Worm (Caenorhabditis elegans) whole organism, L4 larva: ENCODE results near the gene ptp-5.2.
A peak's percentile ranks its signal among the peaks of the same experiment; 100 is the strongest.

Source experiments
- F26F4.8 ChIP-seq: fragments of 200-800 bp; sonication (Bioruptor generic); conservative IDR thresholded peaks from 2 replicates; pipeline ENCODE4 v1.3.6; 2022; ENCODE audit warnings: missing genetic modification characterization, missing compliant biosample characterization
- F37D6.2 ChIP-seq: sonication (generic microtip); optimal IDR thresholded peaks from 2 replicates; lab custom pipeline; 2016; ENCODE audit warnings: mild to moderate bottlenecking, missing genetic modification characterization, missing compliant biosample characterization
- F49E8.2 ChIP-seq: sonication (generic microtip); optimal IDR thresholded peaks from 2 replicates; lab custom pipeline; 2016; ENCODE audit warnings: missing compliant biosample characterization, mild to moderate bottlenecking, missing genetic modification characterization, borderline replicate concordance
- Y5F2A.4 ChIP-seq: fragments of 200-800 bp; sonication (Bioruptor generic); optimal IDR thresholded peaks from 2 replicates; lab custom pipeline; 2018; ENCODE audit warnings: mild to moderate bottlenecking, missing genetic modification characterization, missing compliant biosample characterization
- Y75B8A.6 ChIP-seq: fragments of 200-800 bp; sonication (Bioruptor generic); IDR thresholded peaks from 2 replicates; pipeline ENCODE4 v1.3.6; 2022; ENCODE audit warnings: missing genetic modification reagents, missing genetic modification characterization, missing compliant biosample characterization
- aha-1 ChIP-seq: fragments of 150-350 bp; peaks from one replicate; lab custom pipeline; 2014; ENCODE audit warnings: missing biosample characterization, missing genetic modification characterization
- aly-2 ChIP-seq: sonication (generic microtip); optimal IDR thresholded peaks from 2 replicates; lab custom pipeline; 2018; ENCODE audit warnings: missing biosample characterization, missing genetic modification characterization
- ama-1 ChIP-seq: fragments of 150-350 bp; optimal IDR thresholded peaks from 2 replicates; lab custom pipeline; 2014; ENCODE audit warnings: inconsistent platforms, mixed read lengths
- attf-4 ChIP-seq: sonication (generic microtip); optimal IDR thresholded peaks from 3 replicates; lab custom pipeline; 2017; ENCODE audit warnings: missing biosample characterization, missing genetic modification characterization
- ceh-20 ChIP-seq: fragments of 200-800 bp; sonication (Bioruptor generic); IDR thresholded peaks from 2 replicates; pipeline ENCODE4 v1.3.6; 2022; ENCODE audit warnings: missing genetic modification reagents, missing genetic modification characterization, missing compliant biosample characterization
- ceh-28 ChIP-seq: fragments of 150-350 bp; optimal IDR thresholded peaks from 2 replicates; lab custom pipeline; 2014; ENCODE audit warnings: missing biosample characterization, missing genetic modification reagents, missing genetic modification characterization
- ceh-62 ChIP-seq: sonication (generic microtip); optimal IDR thresholded peaks from 2 replicates; lab custom pipeline; 2017; ENCODE audit warnings: missing biosample characterization, missing genetic modification characterization
- ces-1 ChIP-seq: fragments of 150-350 bp; sonication (generic microtip); optimal IDR thresholded peaks from 4 replicates; lab custom pipeline; 2014; ENCODE audit warnings: missing biosample characterization, missing genetic modification reagents, missing genetic modification characterization
- ctbp-1 ChIP-seq: fragments of 200-800 bp; sonication (Bioruptor generic); IDR thresholded peaks from 2 replicates; pipeline ENCODE4 v1.3.6; 2022; ENCODE audit warnings: missing genetic modification reagents, missing genetic modification characterization, missing compliant biosample characterization
- daf-12 ChIP-seq: fragments of 150-350 bp; optimal IDR thresholded peaks from 2 replicates; lab custom pipeline; 2014; ENCODE audit warnings: missing biosample characterization, missing genetic modification reagents, missing genetic modification characterization
- daf-16 ChIP-seq, 3 experiments: sonication (generic microtip); optimal IDR thresholded peaks; 2 replicates each; lab custom pipeline; 2016 to 2017; ENCODE audit warnings: missing genetic modification characterization in 3 of 3, missing genetic modification reagents in 3 of 3, mild to moderate bottlenecking in 2 of 3, missing compliant biosample characterization in 2 of 3, missing biosample characterization in 1 of 3, moderate library complexity in 1 of 3
- daf-8 ChIP-seq: fragments of 200-800 bp; sonication (Bioruptor generic); IDR thresholded peaks from 2 replicates; pipeline ENCODE4 v1.3.6; 2022; ENCODE audit warnings: missing genetic modification characterization, missing compliant biosample characterization
- dmd-6 ChIP-seq: fragments of 200-800 bp; sonication (Bioruptor generic); IDR thresholded peaks from 2 replicates; pipeline ENCODE4 v1.3.6; 2022; ENCODE audit warnings: missing genetic modification reagents, missing genetic modification characterization, missing compliant biosample characterization
- dmd-8 ChIP-seq: fragments of 200-800 bp; sonication (Bioruptor generic); IDR thresholded peaks from 2 replicates; pipeline ENCODE4 v1.3.6; 2022; ENCODE audit warnings: missing genetic modification characterization, missing compliant biosample characterization
- dmd-9 ChIP-seq: fragments of 200-800 bp; sonication (Bioruptor generic); IDR thresholded peaks from 2 replicates; pipeline ENCODE4 v1.3.6; 2022; ENCODE audit warnings: missing genetic modification reagents, missing genetic modification characterization, missing compliant biosample characterization
- egl-43 ChIP-seq: fragments of 200-800 bp; sonication (Bioruptor generic); IDR thresholded peaks from 2 replicates; pipeline ENCODE4 v1.3.6; 2022; ENCODE audit warnings: missing genetic modification reagents, missing genetic modification characterization, missing compliant biosample characterization
- fkh-10 ChIP-seq: fragments of 150-350 bp; optimal IDR thresholded peaks from 2 replicates; lab custom pipeline; 2014; ENCODE audit warnings: missing biosample characterization, missing genetic modification reagents, missing genetic modification characterization
- gei-8 ChIP-seq: fragments of 200-800 bp; sonication (Bioruptor generic); optimal IDR thresholded peaks from 2 replicates; lab custom pipeline; 2018; ENCODE audit warnings: mild to moderate bottlenecking, missing genetic modification characterization, missing compliant biosample characterization
- hif-1 ChIP-seq, 2 experiments: sonication (generic microtip); optimal IDR thresholded peaks; 2 replicates each; lab custom pipeline; 2016 to 2017; ENCODE audit warnings: missing compliant biosample characterization in 2 of 2, missing genetic modification characterization in 2 of 2, missing genetic modification reagents in 2 of 2, missing genotype in 2 of 2, mild to moderate bottlenecking in 1 of 2
- lim-7 ChIP-seq: fragments of 200-800 bp; sonication (Bioruptor generic); IDR thresholded peaks from 2 replicates; pipeline ENCODE4 v1.3.6; 2022; ENCODE audit warnings: missing genetic modification characterization, missing compliant biosample characterization
- lin-1 ChIP-seq: fragments of 200-800 bp; sonication (Bioruptor generic); IDR thresholded peaks from 2 replicates; pipeline ENCODE4 v1.3.6; 2022; ENCODE audit warnings: missing genetic modification reagents, missing genetic modification characterization, missing compliant biosample characterization
- lin-15B ChIP-seq: fragments of 150-350 bp; sonication (generic microtip); optimal IDR thresholded peaks from 3 replicates; lab custom pipeline; 2014; ENCODE audit warnings: missing biosample characterization, missing genetic modification characterization
- lin-38 ChIP-seq: fragments of 200-800 bp; sonication (Bioruptor generic); IDR thresholded peaks from 2 replicates; pipeline ENCODE4 v1.3.6; 2022; ENCODE audit warnings: missing genetic modification reagents, missing genetic modification characterization, missing compliant biosample characterization
- lin-39 ChIP-seq: fragments of 150-350 bp; optimal IDR thresholded peaks from 2 replicates; lab custom pipeline; 2014; ENCODE audit warnings: missing biosample characterization, missing genetic modification reagents, missing genetic modification characterization
- lir-3 ChIP-seq: sonication (generic microtip); optimal IDR thresholded peaks from 2 replicates; lab custom pipeline; 2016; ENCODE audit warnings: mild to moderate bottlenecking, missing genetic modification characterization, missing compliant biosample characterization
- lsy-2 ChIP-seq, 2 experiments: fragments of 150-350 bp in 1 of 2; sonication (generic microtip) in 1 of 2; optimal IDR thresholded peaks; 2 replicates each; lab custom pipeline; 2014 to 2017; ENCODE audit warnings: missing biosample characterization in 2 of 2, missing genetic modification characterization in 2 of 2
- madf-9 ChIP-seq: fragments of 200-800 bp; sonication (Bioruptor generic); conservative IDR thresholded peaks from 2 replicates; pipeline ENCODE4 v1.3.6; 2022; ENCODE audit warnings: missing genetic modification reagents, missing genetic modification characterization, missing compliant biosample characterization
- mdt-29 ChIP-seq: fragments of 200-800 bp; sonication (Bioruptor generic); IDR thresholded peaks from 2 replicates; pipeline ENCODE4 v1.3.6; 2022; ENCODE audit warnings: missing genetic modification reagents, missing genetic modification characterization, missing compliant biosample characterization
- mep-1 ChIP-seq: fragments of 150-350 bp; sonication (generic microtip); optimal IDR thresholded peaks from 3 replicates; lab custom pipeline; 2014; ENCODE audit warnings: missing biosample characterization, missing genetic modification characterization
- mxl-3 ChIP-seq: fragments of 200-800 bp; sonication (Bioruptor generic); optimal IDR thresholded peaks from 2 replicates; lab custom pipeline; 2018; ENCODE audit warnings: mild to moderate bottlenecking, missing genetic modification characterization, missing compliant biosample characterization
- nhr-102 ChIP-seq: sonication (generic microtip); optimal IDR thresholded peaks from 2 replicates; lab custom pipeline; 2016; ENCODE audit warnings: mild to moderate bottlenecking, missing genetic modification characterization, moderate library complexity, missing compliant biosample characterization
- nhr-11 ChIP-seq: fragments of 150-350 bp; optimal IDR thresholded peaks from 2 replicates; lab custom pipeline; 2014; ENCODE audit warnings: missing biosample characterization, missing genetic modification characterization
- nhr-28 ChIP-seq: fragments of 150-350 bp; optimal IDR thresholded peaks from 2 replicates; lab custom pipeline; 2014; ENCODE audit warnings: missing biosample characterization, missing genetic modification characterization
- nhr-48 ChIP-seq: sonication (generic microtip); optimal IDR thresholded peaks from 2 replicates; lab custom pipeline; 2016; ENCODE audit warnings: mild to moderate bottlenecking, missing genetic modification characterization, missing compliant biosample characterization
- nhr-76 ChIP-seq: fragments of 150-350 bp; optimal IDR thresholded peaks from 2 replicates; lab custom pipeline; 2014; ENCODE audit warnings: missing biosample characterization, missing genetic modification characterization
- nhr-77 ChIP-seq: fragments of 150-350 bp; optimal IDR thresholded peaks from 2 replicates; lab custom pipeline; 2014; ENCODE audit warnings: missing biosample characterization, missing genetic modification characterization
- saeg-2 ChIP-seq: fragments of 200-800 bp; sonication (Bioruptor generic); IDR thresholded peaks from 2 replicates; pipeline ENCODE4 v1.3.6; 2022; ENCODE audit warnings: missing genetic modification reagents, missing genetic modification characterization, missing compliant biosample characterization
- set-16 ChIP-seq: fragments of 200-800 bp; sonication (Bioruptor generic); IDR thresholded peaks from 2 replicates; pipeline ENCODE4 v1.3.6; 2022; ENCODE audit warnings: missing genetic modification reagents, missing genetic modification characterization, missing compliant biosample characterization
- skn-1 ChIP-seq: fragments of 150-350 bp; optimal IDR thresholded peaks from 2 replicates; lab custom pipeline; 2014; ENCODE audit warnings: missing biosample characterization, missing genetic modification characterization
- spr-3 ChIP-seq: fragments of 200-800 bp; sonication (Bioruptor generic); optimal IDR thresholded peaks from 2 replicates; lab custom pipeline; 2018; ENCODE audit warnings: mild to moderate bottlenecking, missing genetic modification characterization, missing compliant biosample characterization
- unc-130 ChIP-seq: sonication (generic microtip); optimal IDR thresholded peaks from 2 replicates; lab custom pipeline; 2016; ENCODE audit warnings: missing genetic modification reagents, missing genetic modification characterization, missing compliant biosample characterization
- unc-62 ChIP-seq, 3 experiments: fragments of 150-350 bp in 1 of 3; sonication (generic microtip); optimal IDR thresholded peaks in 2 of 3; peaks in 1 of 3; 1 replicate in 1 of 3; 2 replicates in 2 of 3; lab custom pipeline; 2014 to 2017; ENCODE audit warnings: missing biosample characterization in 3 of 3, missing genetic modification characterization in 3 of 3, missing genetic modification reagents in 3 of 3, missing genotype in 1 of 3
- zip-2 ChIP-seq: fragments of 150-350 bp; optimal IDR thresholded peaks from 2 replicates; lab custom pipeline; 2014; ENCODE audit warnings: missing biosample characterization, missing genetic modification characterization
- ztf-11 ChIP-seq: fragments of 150-350 bp; optimal IDR thresholded peaks from 2 replicates; lab custom pipeline; 2014; ENCODE audit warnings: missing biosample characterization, missing genetic modification characterization

Gene ptp-5.2

ce11 chrIV:14793900-14794624, 33.3 kb upstream of the ptp-5.2 start (continued):
- TF ChIP-seq nhr-11 (tag; lab: Kevin White, UChicago) (peak; percentile 22), unc-130 (GFP tag; lab: Kevin White, UChicago) (no peak), F26F4.8 (GFP tag; lab: Robert Waterston, UW) (no peak), nhr-28 (tag; lab: Kevin White, UChicago) (peak; percentile 53), ces-1 (no peak), ceh-62 (tag; lab: Kevin White, UChicago) (no peak), daf-12 (tag; lab: Kevin White, UChicago) (no peak), lim-7 (GFP tag; lab: Robert Waterston, UW) (no peak), dmd-9 (no peak), attf-4 (tag; lab: Kevin White, UChicago) (no peak), lin-1 (no peak), lin-15B (tag; lab: Kevin White, UChicago) (no peak), spr-3 (no peak), fkh-10 (no peak), aly-2 (tag; lab: Kevin White, UChicago) (no peak), ama-1 (lab: Kevin White, UChicago) (peak; percentile 71), ctbp-1 (GFP tag; lab: Robert Waterston, UW) (0 out of 2 replicates have a peak, but pooled peaks have one; percentile 46), gei-8 (GFP tag; lab: Kevin White, UChicago) (no peak), ceh-28 (tag; lab: Kevin White, UChicago) (peak; percentile 70), nhr-48 (tag; lab: Kevin White, UChicago) (peak; percentile 20), set-16 (peak; percentile 46), nhr-76 (no peak), lir-3 (no peak), madf-9 (no peak), daf-8 (no peak), egl-43 (GFP tag; lab: Robert Waterston, UW) (0 out of 2 replicates have a peak, but pooled peaks have one; percentile 15), dmd-6 (GFP tag; lab: Robert Waterston, UW) (peak; percentile 46), lin-39 (tag; lab: Kevin White, UChicago) (no peak), aha-1 (tag; lab: Kevin White, UChicago) (peak; percentile 99), skn-1 (no peak), lsy-2 (tag; optimal IDR thresholded peaks at IDR 0.05; lab: Kevin White, UChicago) (peak; percentile 49 to 68)
- TF ChIP-seq, all 104 proteins: peak for 38

ce11 chrIV:14792602-14793232, 32.0 kb upstream of the ptp-5.2 start, which contains the start of gene gdi-1:
Gene gdi-1, minus strand, starts transcription at chrIV:14792887.
- TF ChIP-seq mep-1 (tag; lab: Kevin White, UChicago) (peak; percentile 23), mdt-29 (GFP tag; lab: Robert Waterston, UW) (no peak), fkh-10 (no peak), daf-16 (GFP tag; optimal IDR thresholded peaks at IDR 0.05; lab: Kevin White, UChicago) (no peak), daf-16 (tag; optimal IDR thresholded peaks at IDR 0.05; lab: Kevin White, UChicago) (peak; percentile 3), madf-9 (0 out of 2 replicates have a peak, but pooled peaks have one; percentile 11), nhr-76 (no peak), nhr-48 (tag; lab: Kevin White, UChicago) (no peak), nhr-102 (tag; lab: Kevin White, UChicago) (no peak), F37D6.2 (tag; lab: Kevin White, UChicago) (no peak), ama-1 (lab: Kevin White, UChicago) (peak; percentile 56), zip-2 (tag; lab: Kevin White, UChicago) (no peak), nhr-77 (tag; lab: Kevin White, UChicago) (no peak), aly-2 (tag; lab: Kevin White, UChicago) (no peak), ctbp-1 (GFP tag; lab: Robert Waterston, UW) (no peak), ztf-11 (tag; lab: Kevin White, UChicago) (no peak), Y5F2A.4 (GFP tag; lab: Kevin White, UChicago) (no peak), ceh-20 (no peak), unc-62 (GFP tag; optimal IDR thresholded peaks at IDR 0.05 in 1 of 2; lab: Kevin White, UChicago) (no peak), unc-62 (tag; optimal IDR thresholded peaks at IDR 0.05; lab: Kevin White, UChicago) (no peak), hif-1 (tag; optimal IDR thresholded peaks at IDR 0.05; lab: Kevin White, UChicago) (no peak), F49E8.2 (tag; lab: Kevin White, UChicago) (no peak), Y75B8A.6 (GFP tag; lab: Robert Waterston, UW) (no peak), dmd-8 (no peak), lin-38 (GFP tag; lab: Robert Waterston, UW) (0 out of 2 replicates have a peak, but pooled peaks have one; percentile 6), mxl-3 (GFP tag; lab: Kevin White, UChicago) (no peak), saeg-2 (GFP tag; lab: Robert Waterston, UW) (no peak)
